Worm (Caenorhabditis elegans) whole organism, early embryonic: ENCODE data around the gene pes-4.

ENCODE experiments used
- B0310.2 ChIP-seq: sonication (generic microtip); optimal IDR thresholded peaks from 2 replicates; lab custom pipeline; 2016; ENCODE audit warnings: mild to moderate bottlenecking, missing genetic modification characterization, missing compliant biosample characterization
- aly-1 ChIP-seq: sonication (generic microtip); optimal IDR thresholded peaks from 2 replicates; lab custom pipeline; 2016; ENCODE audit warnings: missing genetic modification characterization, missing compliant biosample characterization
- ama-1 ChIP-seq: fragments of 150-350 bp; optimal IDR thresholded peaks from 2 replicates; lab custom pipeline; 2014
- ceh-13 ChIP-seq: fragments of 200-800 bp; sonication (Bioruptor generic); optimal IDR thresholded peaks from 2 replicates; lab custom pipeline; 2018; ENCODE audit warnings: mild to moderate bottlenecking, missing genetic modification characterization, missing compliant biosample characterization
- ceh-36 ChIP-seq: sonication (generic microtip); optimal IDR thresholded peaks from 2 replicates; lab custom pipeline; 2016; ENCODE audit warnings: missing genetic modification characterization, inconsistent platforms, missing compliant biosample characterization
- flt-1 ChIP-seq: fragments of 200-800 bp; sonication (Bioruptor generic); IDR thresholded peaks from 2 replicates; pipeline ENCODE4 v1.3.6; 2022; ENCODE audit warnings: missing genetic modification characterization, missing compliant biosample characterization
- hmg-4 ChIP-seq: fragments of 200-800 bp; sonication (Bioruptor generic); optimal IDR thresholded peaks from 2 replicates; lab custom pipeline; 2018; ENCODE audit warnings: mild to moderate bottlenecking, missing genetic modification characterization, missing compliant biosample characterization
- hnd-1 ChIP-seq: sonication (generic microtip); optimal IDR thresholded peaks from 2 replicates; lab custom pipeline; 2016; ENCODE audit warnings: missing genetic modification characterization, missing compliant biosample characterization
- sea-1 ChIP-seq: fragments of 200-800 bp; sonication (Bioruptor generic); conservative IDR thresholded peaks from 2 replicates; pipeline ENCODE4 v1.3.6; 2022; ENCODE audit warnings: missing genetic modification characterization, missing compliant biosample characterization
- tbx-11 ChIP-seq: fragments of 200-800 bp; sonication (Bioruptor generic); IDR thresholded peaks from 2 replicates; pipeline ENCODE4 v1.3.6; 2022; ENCODE audit warnings: missing genetic modification characterization, missing compliant biosample characterization
- tbx-37 ChIP-seq: fragments of 200-800 bp; sonication (Bioruptor generic); conservative IDR thresholded peaks from 2 replicates; pipeline ENCODE4 v1.3.6; 2022; ENCODE audit warnings: missing genetic modification reagents, missing genetic modification characterization, missing compliant biosample characterization
- tra-4 ChIP-seq: sonication (generic microtip); optimal IDR thresholded peaks from 2 replicates; lab custom pipeline; 2017; ENCODE audit warnings: missing genetic modification characterization, missing compliant biosample characterization

DNA sequence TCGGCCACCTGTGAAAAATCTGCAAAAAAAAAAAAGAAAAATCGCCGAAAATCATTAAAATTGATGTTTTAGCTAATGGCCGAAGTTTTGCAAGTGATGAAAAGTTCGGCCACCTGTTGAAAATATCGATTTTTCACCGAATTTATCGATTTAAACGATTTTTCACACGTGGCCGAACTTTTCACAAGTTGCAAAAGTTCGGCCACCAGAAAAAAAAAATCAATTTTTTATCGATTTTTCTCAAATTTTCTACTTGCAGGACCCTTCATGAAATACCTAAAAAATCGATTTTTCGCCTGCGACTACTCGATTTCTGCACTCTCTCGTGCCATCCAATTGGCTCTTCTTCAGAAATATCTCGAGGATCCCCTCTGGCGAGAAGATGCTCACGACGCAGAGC, 19.4 kb downstream of the pes-4 start:
- no peak for TF ChIP-seq ceh-36 (tag; lab: Kevin White, UChicago)
- TF ChIP-seq ama-1 (lab: Kevin White, UChicago): no peak
- TF ChIP-seq flt-1 (GFP tag; lab: Robert Waterston, UW): no peak
- no peak for TF ChIP-seq hnd-1 (tag; lab: Kevin White, UChicago)
- no peak for TF ChIP-seq ceh-13
- no peak for TF ChIP-seq aly-1 (tag; lab: Kevin White, UChicago)
- TF ChIP-seq hmg-4: no peak
- no peak for TF ChIP-seq tbx-37 (GFP tag; lab: Robert Waterston, UW)
- TF ChIP-seq tbx-11 (GFP tag; lab: Robert Waterston, UW): no peak
- TF ChIP-seq sea-1 (GFP tag; lab: Robert Waterston, UW): no peak
- no peak for TF ChIP-seq B0310.2 (tag; lab: Kevin White, UChicago)
- TF ChIP-seq tra-4 (tag; lab: Kevin White, UChicago): no peak
